Worm (Caenorhabditis elegans) whole organism, midembryonic: ENCODE data around the gene str-143.
A peak's percentile ranks its signal among the peaks of the same experiment; 100 is the strongest.

Experiments used
- T22C8.4 ChIP-seq: fragments of 200-800 bp; sonication (Bioruptor generic); IDR thresholded peaks from 2 replicates; pipeline ENCODE4 v1.3.6; 2022; ENCODE audit warnings: missing genetic modification characterization, missing compliant biosample characterization
- cog-1 ChIP-seq: sonication (generic microtip); optimal IDR thresholded peaks from 2 replicates; lab custom pipeline; 2016; ENCODE audit warnings: missing genetic modification characterization, missing compliant biosample characterization
- flt-1 ChIP-seq: fragments of 200-800 bp; sonication (Bioruptor generic); IDR thresholded peaks from 2 replicates; pipeline ENCODE4 v1.3.6; 2022; ENCODE audit warnings: missing genetic modification characterization, missing compliant biosample characterization
- klf-2 ChIP-seq: fragments of 200-800 bp; sonication (Bioruptor generic); conservative IDR thresholded peaks from 2 replicates; pipeline ENCODE4 v1.3.6; 2022; ENCODE audit warnings: missing genetic modification reagents, missing genetic modification characterization, missing compliant biosample characterization
- med-1 ChIP-seq: sonication (generic microtip); optimal IDR thresholded peaks from 2 replicates; lab custom pipeline; 2017; ENCODE audit warnings: missing genetic modification characterization, mild to moderate bottlenecking, missing compliant biosample characterization, antibody characterized with exemption, missing genetic modification reagents; ENCODE audit not compliant: insufficient read depth
- ref-1 ChIP-seq: fragments of 200-800 bp; sonication (Bioruptor generic); conservative IDR thresholded peaks from 2 replicates; pipeline ENCODE4 v1.3.6; 2022; ENCODE audit warnings: missing genetic modification reagents, missing genetic modification characterization, missing compliant biosample characterization
- tab-1 ChIP-seq: fragments of 200-800 bp; sonication (Bioruptor generic); IDR thresholded peaks from 2 replicates; pipeline ENCODE4 v1.3.6; 2022; ENCODE audit warnings: missing genetic modification characterization, missing compliant biosample characterization
- ztf-23 ChIP-seq: fragments of 200-800 bp; sonication (Bioruptor generic); IDR thresholded peaks from 2 replicates; pipeline ENCODE4 v1.3.6; 2022; ENCODE audit warnings: missing genetic modification reagents, missing genetic modification characterization, missing compliant biosample characterization
- ztf-29 ChIP-seq: fragments of 200-800 bp; sonication (Bioruptor generic); IDR thresholded peaks from 2 replicates; pipeline ENCODE4 v1.3.6; 2022; ENCODE audit warnings: missing genetic modification reagents, missing genetic modification characterization, missing compliant biosample characterization

str-143 gene

ce11 chrV:8044957-8045356 is 24.6 kb downstream of the str-143 start:
- TF ChIP-seq klf-2 (no peak), flt-1 (no peak), cog-1 (tag; lab: Kevin White, UChicago) (no peak), ztf-23 (no peak)

- TF ChIP-seq klf-2 = no peak
- no peak for TF ChIP-seq flt-1
- no peak for TF ChIP-seq cog-1 (tag; lab: Kevin White, UChicago)
- no peak for TF ChIP-seq tab-1 (GFP tag; lab: Robert Waterston, UW)
- TF ChIP-seq med-1 (GFP tag; lab: Kevin White, UChicago) = no peak
- TF ChIP-seq ztf-29 (GFP tag; lab: Robert Waterston, UW) = no peak
- TF ChIP-seq T22C8.4 (GFP tag; lab: Robert Waterston, UW) = no peak
- TF ChIP-seq ref-1 (GFP tag; lab: Robert Waterston, UW) = no peak
- TF ChIP-seq ztf-23 = no peak
These were observed 25.9 kb downstream of the str-143 start for ce11 chrV:8043664-8044063.

- TF ChIP-seq tab-1 (GFP tag; lab: Robert Waterston, UW) (no peak), cog-1 (tag; lab: Kevin White, UChicago) (no peak), ztf-23 (no peak), med-1 (GFP tag; lab: Kevin White, UChicago) (no peak), ztf-29 (GFP tag; lab: Robert Waterston, UW) (no peak), flt-1 (no peak)
These were observed 28.1 kb downstream of the str-143 start for ce11 chrV:8041336-8041868.

ce11 chrV:8040247-8041084 is 29.1 kb downstream of the str-143 start:
- no peak for TF ChIP-seq klf-2

ce11 chrV:8039606-8040005 is 29.9 kb downstream of the str-143 start:
- TF ChIP-seq flt-1 (peak; percentile 58; the same call in 1 of the 2 replicates), ref-1 (GFP tag; lab: Robert Waterston, UW) (no peak)

ce11 chrV:8039085-8039525 is 30.4 kb downstream of the str-143 start:
- TF ChIP-seq flt-1 = peak; percentile 38
- no peak for TF ChIP-seq cog-1 (tag; lab: Kevin White, UChicago)
- TF ChIP-seq ztf-23 = peak; percentile 56; the same call in 1 of the 2 replicates

- no peak for TF ChIP-seq med-1 (GFP tag; lab: Kevin White, UChicago)
- no peak for TF ChIP-seq ref-1 (GFP tag; lab: Robert Waterston, UW)
- TF ChIP-seq cog-1 (tag; lab: Kevin White, UChicago) = no peak
- no peak for TF ChIP-seq ztf-23
- no peak for TF ChIP-seq flt-1
- no peak for TF ChIP-seq klf-2
- TF ChIP-seq ztf-29 (GFP tag; lab: Robert Waterston, UW) = no peak
These were observed 33.6 kb downstream of the str-143 start, which contains the start of gene ZC513.14 for ce11 chrV:8035947-8036346. Gene ZC513.14 (minus strand): TSS chrV:8036047.

ce11 chrV:8034811-8035210 is 34.7 kb downstream of the str-143 start, which contains the start of gene algn-12:
Gene algn-12 (plus strand): TSS chrV:8035111.
- TF ChIP-seq ztf-29 (GFP tag; lab: Robert Waterston, UW) = no peak
- TF ChIP-seq T22C8.4 (GFP tag; lab: Robert Waterston, UW) = no peak
- TF ChIP-seq flt-1 = no peak
- no peak for TF ChIP-seq ztf-23
- TF ChIP-seq ref-1 (GFP tag; lab: Robert Waterston, UW) = no peak
- TF ChIP-seq cog-1 (tag; lab: Kevin White, UChicago) = no peak
- no peak for TF ChIP-seq klf-2
- no peak for TF ChIP-seq med-1 (GFP tag; lab: Kevin White, UChicago)
- no peak for TF ChIP-seq tab-1 (GFP tag; lab: Robert Waterston, UW)

ce11 chrV:8031121-8031520 is 38.4 kb downstream of the str-143 start, which contains the start of gene vars-1:
Gene vars-1 (plus strand): TSS chrV:8031411.
- TF ChIP-seq cog-1 (tag; lab: Kevin White, UChicago) (no peak), tab-1 (GFP tag; lab: Robert Waterston, UW) (no peak), ztf-23 (no peak), ztf-29 (GFP tag; lab: Robert Waterston, UW) (no peak), med-1 (GFP tag; lab: Kevin White, UChicago) (no peak), klf-2 (no peak), ref-1 (GFP tag; lab: Robert Waterston, UW) (no peak), flt-1 (no peak), T22C8.4 (GFP tag; lab: Robert Waterston, UW) (no peak)

ce11 chrV:8028825-8029489 is 40.6 kb downstream of the str-143 start, which contains the start of gene oma-2:
Gene oma-2 (plus strand): TSS chrV:8029439.
- TF ChIP-seq cog-1 (tag; lab: Kevin White, UChicago) (no peak), ref-1 (GFP tag; lab: Robert Waterston, UW) (no peak), klf-2 (no peak), tab-1 (GFP tag; lab: Robert Waterston, UW) (no peak), ztf-23 (no peak), ztf-29 (GFP tag; lab: Robert Waterston, UW) (no peak), flt-1 (no peak), T22C8.4 (GFP tag; lab: Robert Waterston, UW) (no peak), med-1 (GFP tag; lab: Kevin White, UChicago) (no peak)
